Fruit fly (Drosophila melanogaster) Kc167 (cell line): ENCODE measurements around the gene lqfR.

Source experiments
- Myc ChIP-seq: fragments of >200 bp; optimal IDR thresholded peaks from 2 replicates; lab custom pipeline; 2017; ENCODE audit warnings: missing external identifiers
- Sin3A ChIP-seq: fragments of >200 bp; optimal IDR thresholded peaks from 2 replicates; lab custom pipeline; 2018; ENCODE audit warnings: missing external identifiers
- h ChIP-seq: fragments of >200 bp; optimal IDR thresholded peaks from 3 replicates; lab custom pipeline; 2018; ENCODE audit warnings: missing external identifiers
- insv ChIP-seq: fragments of >200 bp; optimal IDR thresholded peaks from 3 replicates; lab custom pipeline; 2018; ENCODE audit warnings: missing external identifiers
- psq ChIP-seq: fragments of >200 bp; optimal IDR thresholded peaks from 2 replicates; lab custom pipeline; 2017; ENCODE audit warnings: missing external identifiers
- ttk ChIP-seq: sonication (Bioruptor generic); optimal IDR thresholded peaks from 2 replicates; lab custom pipeline; 2017; ENCODE audit warnings: missing external identifiers

dm6 chr3R:22455335-22455985, 44.4 kb downstream of the lqfR start:
- TF ChIP-seq psq (lab: Kevin White, UChicago) (no peak), h (lab: Kevin White, UChicago) (no peak), ttk (lab: Kevin White, UChicago) (no peak), Sin3A (lab: Kevin White, UChicago) (no peak), insv (lab: Kevin White, UChicago) (no peak), Myc (lab: Kevin White, UChicago) (no peak)
